Worm (Caenorhabditis elegans): ENCODE data around the gene ddn-3.
"Not testable (repeated sequence)": the region's sequence is repeated elsewhere in the genome, so short reads cannot be mapped to it uniquely, and the experiment has no call there.

ddn-3 gene

ce11 chrV:14279777-14280176 lies 31.2 kb downstream of the ddn-3 start, which contains the start of gene srt-33 (continued):
- no peak for TF ChIP-seq ceh-2 (tag; optimal IDR thresholded peaks at IDR 0.05)

ce11 chrV:14274268-14274667 lies 36.7 kb downstream of the ddn-3 start, which contains the start of gene F40G12.7:
Gene F40G12.7 (plus strand): TSS chrV:14274568.
- TF ChIP-seq gmeb-2, pax-1, ceh-22 (tag; optimal IDR thresholded peaks at IDR 0.05): not testable (repeated sequence)

ce11 chrV:14273019-14273418 lies 38.0 kb downstream of the ddn-3 start, which contains the start of gene F40G12.6:
Gene F40G12.6 (minus strand): TSS chrV:14273119.
- TF ChIP-seq unc-3 (GFP tag; conservative IDR thresholded peaks at IDR 0.05) (no peak), unc-3 (tag; optimal IDR thresholded peaks at IDR 0.05) (no peak), K02D7.2 (tag; optimal IDR thresholded peaks at IDR 0.05) (no peak), ref-2 (tag; optimal IDR thresholded peaks at IDR 0.05) (no peak), nhr-232 (tag; optimal IDR thresholded peaks at IDR 0.05) (no peak), ceh-31 (tag; optimal IDR thresholded peaks at IDR 0.05) (no peak), unc-42 (tag; optimal IDR thresholded peaks at IDR 0.05) (no peak), hlh-8 (tag; optimal IDR thresholded peaks at IDR 0.05) (no peak), ceh-30 (tag; optimal IDR thresholded peaks at IDR 0.05) (no peak), ceh-14 (tag; optimal IDR thresholded peaks at IDR 0.05) (no peak), fkh-6 (tag; optimal IDR thresholded peaks at IDR 0.05) (no peak), ceh-48 (tag; optimal IDR thresholded peaks at IDR 0.05) (no peak), pros-1 (tag; optimal IDR thresholded peaks at IDR 0.05) (no peak), pqm-1 (tag; optimal IDR thresholded peaks at IDR 0.05) (no peak)

- TF ChIP-seq madf-2 (tag; optimal IDR thresholded peaks at IDR 0.05), result no peak
- no peak for TF ChIP-seq ceh-19 (GFP tag; optimal IDR thresholded peaks at IDR 0.05)
- no peak for TF ChIP-seq fax-1 (tag; optimal IDR thresholded peaks at IDR 0.05)
- TF ChIP-seq T23F11.4 (GFP tag; optimal IDR thresholded peaks at IDR 0.05), result no peak
Measured at ce11 chrV:14270729-14271128, 40.3 kb downstream of the ddn-3 start, which contains the start of gene F40G12.5. Gene F40G12.5 (minus strand): TSS chrV:14270829.

- no peak for TF ChIP-seq ceh-22 (tag; optimal IDR thresholded peaks at IDR 0.05)
Measured at ce11 chrV:14268616-14269015, 42.4 kb downstream of the ddn-3 start, which contains the start of gene F40G12.4. Gene F40G12.4 (minus strand): TSS chrV:14268716.

ce11 chrV:14267326-14267942 lies 43.6 kb downstream of the ddn-3 start:
- TF ChIP-seq ceh-30 (tag; optimal IDR thresholded peaks at IDR 0.05) (no peak), pag-3 (tag; optimal IDR thresholded peaks at IDR 0.05; ENCODE audit: borderline replicate concordance) (no peak), K09A11.1 (tag; optimal IDR thresholded peaks at IDR 0.05; ENCODE audit: insufficient read depth) (no peak), hlh-8 (tag; optimal IDR thresholded peaks at IDR 0.05) (no peak), unc-42 (tag; optimal IDR thresholded peaks at IDR 0.05) (no peak), unc-86 (tag; optimal IDR thresholded peaks at IDR 0.05) (no peak), gmeb-2 (tag; optimal IDR thresholded peaks at IDR 0.05) (no peak)

ce11 chrV:14260831-14261230 lies 50.2 kb downstream of the ddn-3 start, which contains the start of gene F40G12.2:
Gene F40G12.2 (minus strand): TSS chrV:14260931.
- TF ChIP-seq unc-3 (GFP tag; conservative IDR thresholded peaks at IDR 0.05) (no peak), unc-3 (tag; optimal IDR thresholded peaks at IDR 0.05) (no peak), pha-2 (tag; optimal IDR thresholded peaks at IDR 0.05) (no peak), ceh-24 (tag; optimal IDR thresholded peaks at IDR 0.05) (no peak), pros-1 (tag; optimal IDR thresholded peaks at IDR 0.05) (no peak), nhr-232 (tag; optimal IDR thresholded peaks at IDR 0.05) (no peak), eyg-1 (tag; optimal IDR thresholded peaks at IDR 0.05) (no peak), pqm-1 (tag; optimal IDR thresholded peaks at IDR 0.05) (no peak), sox-2 (GFP tag; IDR thresholded peaks at IDR 0.05) (no peak), rnt-1 (tag; optimal IDR thresholded peaks at IDR 0.05) (no peak), ceh-6 (GFP tag; optimal IDR thresholded peaks at IDR 0.05) (no peak), unc-55 (GFP tag; optimal IDR thresholded peaks at IDR 0.05) (no peak), madf-2 (tag; optimal IDR thresholded peaks at IDR 0.05) (no peak), npax-4 (tag; optimal IDR thresholded peaks at IDR 0.05) (no peak), gmeb-2 (tag; optimal IDR thresholded peaks at IDR 0.05) (no peak), ceh-48 (tag; optimal IDR thresholded peaks at IDR 0.05) (no peak), hlh-13 (GFP tag; optimal IDR thresholded peaks at IDR 0.05) (no peak), ref-2 (tag; optimal IDR thresholded peaks at IDR 0.05) (no peak), K02D7.2 (tag; optimal IDR thresholded peaks at IDR 0.05) (no peak), hlh-6 (tag; optimal IDR thresholded peaks at IDR 0.05) (no peak)
